Worm (Caenorhabditis elegans) whole organism, L2 larva: ENCODE results near the gene F02C9.1.

Source experiments
- F13H6.1 ChIP-seq: sonication (generic microtip); optimal IDR thresholded peaks from 2 replicates; lab custom pipeline; 2016; ENCODE audit warnings: missing genetic modification characterization, missing compliant biosample characterization
- R02D3.7 ChIP-seq: fragments of 150-350 bp; optimal IDR thresholded peaks from 2 replicates; lab custom pipeline; 2014; ENCODE audit warnings: missing biosample characterization, missing genetic modification characterization
- alr-1 ChIP-seq: fragments of 150-350 bp; optimal IDR thresholded peaks from 2 replicates; lab custom pipeline; 2014; ENCODE audit warnings: missing biosample characterization, missing genetic modification characterization
- aly-2 ChIP-seq: fragments of 150-350 bp; optimal IDR thresholded peaks from 2 replicates; lab custom pipeline; 2014; ENCODE audit warnings: missing biosample characterization, missing genetic modification characterization
- ceh-82 ChIP-seq: fragments of 150-350 bp; optimal IDR thresholded peaks from 2 replicates; lab custom pipeline; 2014; ENCODE audit warnings: missing biosample characterization, missing genetic modification characterization
- egl-27 ChIP-seq: sonication (generic microtip); optimal IDR thresholded peaks from 3 replicates; lab custom pipeline; 2017; ENCODE audit warnings: missing biosample characterization, missing genetic modification reagents, missing genetic modification characterization
- lin-11 ChIP-seq: fragments of 150-350 bp; sonication (generic microtip); optimal IDR thresholded peaks from 2 replicates; lab custom pipeline; 2014; ENCODE audit warnings: missing biosample characterization, missing genetic modification characterization, inconsistent platforms, mixed read lengths
- lin-13 ChIP-seq: fragments of 150-350 bp; optimal IDR thresholded peaks from 2 replicates; lab custom pipeline; 2014; ENCODE audit warnings: missing biosample characterization, missing genetic modification reagents, missing genetic modification characterization
- mab-5 ChIP-seq: fragments of 150-350 bp; optimal IDR thresholded peaks from 2 replicates; lab custom pipeline; 2014; ENCODE audit warnings: missing biosample characterization, missing genetic modification characterization
- nhr-6 ChIP-seq: fragments of 150-350 bp; optimal IDR thresholded peaks from 2 replicates; lab custom pipeline; 2014; ENCODE audit warnings: missing biosample characterization, missing genetic modification characterization

DNA sequence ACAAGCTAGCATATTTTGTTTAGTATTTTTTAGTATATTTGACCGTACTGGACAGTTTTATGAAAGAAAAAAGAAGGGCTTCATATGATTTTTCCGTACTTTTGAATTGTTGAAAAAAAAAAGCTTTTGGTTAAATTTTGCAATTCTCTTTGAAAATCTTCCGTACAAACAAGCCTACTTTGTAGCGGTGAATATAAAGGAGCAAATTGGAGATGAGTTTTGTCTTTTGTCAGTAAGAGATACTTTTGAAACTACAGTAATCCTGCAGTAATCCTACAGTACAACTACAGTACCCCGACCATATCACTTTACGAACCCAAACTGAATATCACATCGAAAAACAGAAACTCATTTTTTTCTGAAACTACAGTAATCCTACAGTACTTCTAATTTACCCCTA is 16.1 kb upstream of the F02C9.1 start:
- TF ChIP-seq aly-2 (tag; lab: Kevin White, UChicago) (no peak), R02D3.7 (tag; lab: Kevin White, UChicago) (no peak), egl-27 (no peak), ceh-82 (tag; lab: Kevin White, UChicago) (no peak), nhr-6 (no peak), lin-11 (tag; lab: Kevin White, UChicago) (no peak), lin-13 (GFP tag; lab: Kevin White, UChicago) (no peak), mab-5 (tag; lab: Kevin White, UChicago) (no peak), alr-1 (tag; lab: Kevin White, UChicago) (no peak), F13H6.1 (no peak)
